Worm (Caenorhabditis elegans) whole organism, L4/young adult: ENCODE data around the gene vps-11.

Experiments used
- W03F9.2 ChIP-seq: fragments of 150-350 bp; optimal IDR thresholded peaks from 2 replicates; lab custom pipeline; 2014; ENCODE audit warnings: missing biosample characterization, missing genetic modification characterization
- him-1 ChIP-seq: sonication (generic microtip); optimal IDR thresholded peaks from 2 replicates; lab custom pipeline; 2016; ENCODE audit warnings: missing genotype, missing genetic modification reagents, missing genetic modification characterization, missing compliant biosample characterization

ce11 chrII:10804907-10805306 is 11.6 kb upstream of the vps-11 start:
- no peak for TF ChIP-seq W03F9.2
- TF ChIP-seq him-1 (tag; lab: Kevin White, UChicago) = no peak
